Worm (Caenorhabditis elegans): Measurements from ENCODE around the gene col-150.

Gene col-150

DNA sequence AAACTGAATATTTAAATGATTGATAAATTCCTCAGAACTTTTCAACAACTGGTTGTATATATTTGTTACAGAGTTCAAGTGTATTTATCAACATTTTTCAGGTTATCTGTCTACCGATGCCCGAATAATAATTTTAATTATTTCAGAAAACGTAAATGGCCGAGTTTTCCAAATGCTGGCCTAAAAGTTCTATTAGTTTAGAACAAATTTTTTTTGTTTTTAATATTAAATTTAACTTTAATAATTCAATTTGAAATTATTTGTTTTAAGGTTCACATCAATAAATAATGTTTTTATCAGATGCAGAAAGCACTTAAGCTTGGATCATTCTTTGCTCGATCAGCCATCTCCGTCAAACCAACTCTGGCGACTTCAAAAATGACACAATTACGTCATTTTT, 19.9 kb upstream of the col-150 start, which contains the start of gene trx-2:
trx-2 (plus strand) TSS at position 301 of the 400 bp plus-strand sequence.
- no peak for TF ChIP-seq lag-1 (GFP tag; IDR thresholded peaks at IDR 0.05)
- no peak for TF ChIP-seq die-1 (tag; optimal IDR thresholded peaks at IDR 0.05)
- TF ChIP-seq let-526 (GFP tag; IDR thresholded peaks at IDR 0.05) = no peak
- TF ChIP-seq C17E4.6 (GFP tag; IDR thresholded peaks at IDR 0.05) = no peak
- TF ChIP-seq ama-1 (optimal IDR thresholded peaks at IDR 0.05) = no peak
- TF ChIP-seq ama-1 (GFP tag; optimal IDR thresholded peaks at IDR 0.05) = no peak
- no peak for TF ChIP-seq ekl-4 (GFP tag; IDR thresholded peaks at IDR 0.05)
- TF ChIP-seq chd-7 (tag; optimal IDR thresholded peaks at IDR 0.05) = no peak
- no peak for TF ChIP-seq ceh-27 (GFP tag; optimal IDR thresholded peaks at IDR 0.05)
- no peak for TF ChIP-seq ceh-40 (GFP tag; IDR thresholded peaks at IDR 0.05)
- no peak for TF ChIP-seq efl-1 (GFP tag; optimal IDR thresholded peaks at IDR 0.05)
- no peak for TF ChIP-seq ceh-79 (tag; optimal IDR thresholded peaks at IDR 0.05)
- no peak for TF ChIP-seq nhr-120 (GFP tag; IDR thresholded peaks at IDR 0.05)
- TF ChIP-seq hsf-1 (GFP tag; IDR thresholded peaks at IDR 0.05) = no peak
- no peak for TF ChIP-seq hlh-12 (tag; optimal IDR thresholded peaks at IDR 0.05)
- TF ChIP-seq lin-35 (GFP tag; optimal IDR thresholded peaks at IDR 0.05) = no peak
- TF ChIP-seq sptf-2 (GFP tag; optimal IDR thresholded peaks at IDR 0.05) = no peak
- TF ChIP-seq snpc-1.3 (tag; optimal IDR thresholded peaks at IDR 0.05; ENCODE audit: insufficient read depth) = no peak
- TF ChIP-seq hlh-26 (GFP tag; conservative IDR thresholded peaks at IDR 0.05) = no peak
- no peak for TF ChIP-seq attf-3 (GFP tag; conservative IDR thresholded peaks at IDR 0.05)

DNA sequence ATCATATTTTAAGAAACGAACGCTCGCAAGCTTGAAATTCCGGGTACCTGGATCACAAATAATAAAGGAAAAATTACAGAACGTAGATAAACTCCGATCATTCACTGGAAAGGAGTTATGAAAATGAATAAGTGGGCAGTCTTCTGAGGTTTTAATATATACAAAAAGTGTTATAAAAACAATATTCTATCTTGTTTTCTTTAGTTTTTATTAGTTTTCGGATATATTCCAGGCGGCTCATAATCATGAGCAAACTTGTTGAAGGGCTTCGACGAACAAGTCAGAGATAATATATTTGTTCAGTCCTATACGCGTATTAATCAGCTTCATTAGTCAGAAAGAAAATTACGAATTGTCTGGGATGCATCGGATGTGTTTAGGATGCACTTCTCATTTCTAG, 19.5 kb upstream of the col-150 start, which contains the start of gene gcy-6:
gcy-6 (minus strand) TSS at position 101 of the 400 bp plus-strand sequence.
- TF ChIP-seq cebp-2 (GFP tag; IDR thresholded peaks at IDR 0.05) (no peak), B0035.1 (tag; optimal IDR thresholded peaks at IDR 0.05) (no peak), ztf-18 (tag; optimal IDR thresholded peaks at IDR 0.05) (no peak), madf-6 (GFP tag; IDR thresholded peaks at IDR 0.05) (no peak), aptf-3 (GFP tag; IDR thresholded peaks at IDR 0.05) (no peak), F52B5.7 (tag; optimal IDR thresholded peaks at IDR 0.05) (no peak), D2030.7 (GFP tag; IDR thresholded peaks at IDR 0.05) (no peak), Y53F4B.3 (GFP tag; IDR thresholded peaks at IDR 0.05) (no peak)

DNA sequence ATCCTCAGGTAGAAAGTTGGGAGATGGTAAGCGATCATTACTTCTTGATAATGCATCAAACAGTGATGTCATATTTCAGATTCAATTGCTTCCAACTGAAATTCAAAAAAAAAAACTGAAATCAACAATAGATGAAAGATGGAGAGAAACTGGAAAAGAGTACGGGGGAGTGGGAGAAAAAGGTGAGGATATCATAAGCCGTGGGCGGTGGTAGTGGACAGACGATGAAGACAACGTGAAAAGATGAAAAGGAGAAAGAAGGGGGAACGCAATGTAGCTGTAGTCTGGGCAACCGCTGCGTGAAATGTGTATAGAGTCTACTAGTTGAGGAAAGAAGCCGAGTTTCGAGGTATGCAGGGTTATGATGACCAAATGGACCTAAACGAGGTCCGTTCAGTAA, 12.8 kb upstream of the col-150 start, which contains the start of gene che-12:
che-12 (minus strand) TSS at position 101 of the 400 bp plus-strand sequence.
- TF ChIP-seq Y67H2A.10 (GFP tag; conservative IDR thresholded peaks at IDR 0.05) (no peak), hlh-12 (tag; optimal IDR thresholded peaks at IDR 0.05) (no peak), C17E4.6 (GFP tag; IDR thresholded peaks at IDR 0.05) (no peak), nhr-179 (tag; optimal IDR thresholded peaks at IDR 0.05) (no peak)

DNA sequence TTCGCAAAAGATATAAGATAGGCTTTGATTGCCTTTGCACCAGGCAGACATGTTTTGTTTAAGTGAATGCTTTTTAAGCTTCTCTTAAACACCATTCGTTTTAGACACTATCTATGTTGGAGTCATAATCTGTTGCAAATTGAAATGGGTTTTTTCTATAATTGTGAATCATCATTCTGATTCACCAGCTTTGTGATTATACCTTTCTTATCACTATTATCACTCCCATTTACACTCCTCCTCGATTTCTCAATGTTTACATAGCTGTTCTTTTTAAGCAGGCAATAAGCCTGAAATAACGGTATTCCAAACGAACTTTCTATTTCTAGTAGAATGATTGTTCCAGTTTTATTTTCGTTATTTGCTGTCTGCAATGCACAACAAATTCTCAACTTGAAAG, 2.6 kb upstream of the col-150 start, which contains the start of gene B0024.4:
B0024.4 (plus strand) TSS at position 301 of the 400 bp plus-strand sequence.
- no peak for TF ChIP-seq mes-4 (tag; optimal IDR thresholded peaks at IDR 0.05)
- TF ChIP-seq zfh-2 (GFP tag; conservative IDR thresholded peaks at IDR 0.05) = no peak
- TF ChIP-seq ZK185.1 (tag; optimal IDR thresholded peaks at IDR 0.05; ENCODE audit: poor library complexity, severe bottlenecking) = no peak
- no peak for TF ChIP-seq ccch-3 (GFP tag; optimal IDR thresholded peaks at IDR 0.05)
- TF ChIP-seq lin-26 (GFP tag; IDR thresholded peaks at IDR 0.05) = no peak
- no peak for TF ChIP-seq unc-62 (GFP tag; optimal IDR thresholded peaks at IDR 0.05)
- no peak for TF ChIP-seq ekl-4 (GFP tag; IDR thresholded peaks at IDR 0.05)
- no peak for TF ChIP-seq hsf-1 (GFP tag; IDR thresholded peaks at IDR 0.05)
- no peak for TF ChIP-seq F49E8.2 (tag; optimal IDR thresholded peaks at IDR 0.05; ENCODE audit: insufficient read depth)
- TF ChIP-seq rcor-1 (GFP tag; IDR thresholded peaks at IDR 0.05) = no peak
- no peak for TF ChIP-seq lir-1 (GFP tag; conservative IDR thresholded peaks at IDR 0.05)
- TF ChIP-seq F22D6.2 (tag; optimal IDR thresholded peaks at IDR 0.05) = no peak
- TF ChIP-seq unc-130 (GFP tag; optimal IDR thresholded peaks at IDR 0.05) = no peak
- TF ChIP-seq ceh-27 (GFP tag; optimal IDR thresholded peaks at IDR 0.05) = no peak
- no peak for TF ChIP-seq attf-5 (GFP tag; optimal IDR thresholded peaks at IDR 0.05)
- no peak for TF ChIP-seq egl-18 (GFP tag; IDR thresholded peaks at IDR 0.05)
